Fruit fly (Drosophila melanogaster): ENCODE results near the gene RpL34a.
A peak's percentile ranks its signal among the peaks of the same experiment; 100 is the strongest.

RpL34a gene

dm6 chr3R:26036153-26037144 is 22.6 kb downstream of the RpL34a start (continued):
- TF ChIP-seq Vsx1 (GFP tag; optimal IDR thresholded peaks at IDR 0.05) (peak; percentile 70), CG10274 (GFP tag; optimal IDR thresholded peaks at IDR 0.05) (peak; percentile 59), zen2 (GFP tag; IDR thresholded peaks at IDR 0.05; ENCODE audit: partially characterized antibody) (0 out of 3 replicates have a peak, but pooled peaks have one; percentile 9), CG7963 (GFP tag; IDR thresholded peaks at IDR 0.05; ENCODE audit: partially characterized antibody) (no peak), CG12219 (GFP tag; optimal IDR thresholded peaks at IDR 0.05) (peak; percentile 87), bowl (GFP tag; IDR thresholded peaks at IDR 0.05) (no peak), vfl (GFP tag; optimal IDR thresholded peaks at IDR 0.05) (no peak), CG11093 (GFP tag; IDR thresholded peaks at IDR 0.05) (peak; percentile 63), CG7786 (GFP tag; optimal IDR thresholded peaks at IDR 0.05) (peak; percentile 7), Bteb2 (GFP tag; optimal IDR thresholded peaks at IDR 0.05) (no peak), CG10979 (tag; optimal IDR thresholded peaks at IDR 0.05) (peak; percentile 99), CG14050 (GFP tag; IDR thresholded peaks at IDR 0.05) (no peak), Oaz (GFP tag; IDR thresholded peaks at IDR 0.05) (no peak), fd102C (GFP tag; optimal IDR thresholded peaks at IDR 0.05) (peak; percentile 92), btn (GFP tag; optimal IDR thresholded peaks at IDR 0.05) (peak; percentile 66), D (optimal IDR thresholded peaks at IDR 0.05) (peak; percentile 73), D (GFP tag; optimal IDR thresholded peaks at IDR 0.05) (peak; percentile 98), ato (GFP tag; IDR thresholded peaks at IDR 0.05; ENCODE audit: partially characterized antibody) (no peak; the same call in 1 of the 2 replicates), cg (GFP tag; optimal IDR thresholded peaks at IDR 0.05) (peak; percentile 64), corto (GFP tag; optimal IDR thresholded peaks at IDR 0.05) (peak; percentile 75), dan (GFP tag; IDR thresholded peaks at IDR 0.05) (peak; percentile 52; the same call in 1 of the 2 replicates), yki (optimal IDR thresholded peaks at IDR 0.05) (peak; percentile 87), CG6689 (GFP tag; IDR thresholded peaks at IDR 0.05) (peak; percentile 80), Neu2 (GFP tag; optimal IDR thresholded peaks at IDR 0.05; ENCODE audit: borderline replicate concordance) (peak; percentile 56)

dm6 chr3R:26035369-26035656 is 23.8 kb downstream of the RpL34a start:
- TF ChIP-seq CG14860 (GFP tag; IDR thresholded peaks at IDR 0.05; ENCODE audit: partially characterized antibody) (0 out of 3 replicates have a peak, but pooled peaks have one; percentile 35), CG6254 (GFP tag; optimal IDR thresholded peaks at IDR 0.05) (no peak), CG1792 (GFP tag; optimal IDR thresholded peaks at IDR 0.05) (no peak), sens (GFP tag) (peak; percentile 70), pan (optimal IDR thresholded peaks at IDR 0.05) (no peak), pan (GFP tag; optimal IDR thresholded peaks at IDR 0.05 in 1 of 2, IDR thresholded peaks at IDR 0.05 in 1 of 2) (peak in 1 of 2 experiments; percentile 25), CG4282 (GFP tag; optimal IDR thresholded peaks at IDR 0.05) (peak; percentile 7), row (GFP tag; IDR thresholded peaks at IDR 0.05) (peak; percentile 56)

- TF ChIP-seq D (optimal IDR thresholded peaks at IDR 0.05): peak; percentile 66
- no peak for TF ChIP-seq D (GFP tag; optimal IDR thresholded peaks at IDR 0.05)
- TF ChIP-seq C15 (GFP tag; IDR thresholded peaks at IDR 0.05): no peak
- TF ChIP-seq pros (GFP tag; optimal IDR thresholded peaks at IDR 0.05): peak; percentile 92
- TF ChIP-seq schlank (tag; optimal IDR thresholded peaks at IDR 0.05): no peak
- TF ChIP-seq Kr (GFP tag; optimal IDR thresholded peaks at IDR 0.05): peak; percentile 74
- TF ChIP-seq disco-r (GFP tag; optimal IDR thresholded peaks at IDR 0.05): no peak
- 0 out of 2 replicates have a peak, but pooled peaks have one; percentile 15 for TF ChIP-seq CG32772 (GFP tag; IDR thresholded peaks at IDR 0.05)
- no peak for TF ChIP-seq CG8359 (GFP tag; optimal IDR thresholded peaks at IDR 0.05; ENCODE audit: borderline replicate concordance)
- peak; percentile 63 for TF ChIP-seq Hey (tag; optimal IDR thresholded peaks at IDR 0.05)
- no peak for TF ChIP-seq Ravus (GFP tag; IDR thresholded peaks at IDR 0.05)
- peak in 1 of 3 experiments; percentile 40 for TF ChIP-seq Stat92E (GFP tag; optimal IDR thresholded peaks at IDR 0.05)
- TF ChIP-seq oc (tag; optimal IDR thresholded peaks at IDR 0.05): peak; percentile 1
- no peak for TF ChIP-seq exex (tag; optimal IDR thresholded peaks at IDR 0.05)
- no peak for TF ChIP-seq CG3995 (GFP tag; optimal IDR thresholded peaks at IDR 0.05)
- TF ChIP-seq CG9932 (GFP tag; IDR thresholded peaks at IDR 0.05): no peak
These were observed 24.3 kb downstream of the RpL34a start for dm6 chr3R:26034643-26035368.
